Worm (Caenorhabditis elegans) whole organism, early embryonic: Measurements from ENCODE around the gene rps-11.

ENCODE experiments used
- flt-1 ChIP-seq: fragments of 200-800 bp; sonication (Bioruptor generic); IDR thresholded peaks from 2 replicates; pipeline ENCODE4 v1.3.6; 2022; ENCODE audit warnings: missing genetic modification characterization, missing compliant biosample characterization
- hmbx-1 ChIP-seq: sonication (generic microtip); optimal IDR thresholded peaks from 2 replicates; lab custom pipeline; 2016; ENCODE audit warnings: mild to moderate bottlenecking, missing genetic modification characterization, missing compliant biosample characterization
- scrt-1 ChIP-seq: fragments of 200-800 bp; sonication (Bioruptor generic); IDR thresholded peaks from 2 replicates; pipeline ENCODE4 v1.3.6; 2022; ENCODE audit warnings: missing genetic modification characterization, missing compliant biosample characterization

- no peak for TF ChIP-seq flt-1 (GFP tag; lab: Robert Waterston, UW)
- TF ChIP-seq scrt-1, result no peak
- no peak for TF ChIP-seq hmbx-1
Measured at ce11 chrIV:11641802-11642201, 39.4 kb downstream of the rps-11 start, which contains the start of gene ZK809.1.
